Worm (Caenorhabditis elegans) whole organism, mixed stage, embryonic: ENCODE data around the gene cids-1.

ENCODE experiments used
- M03D4.4 ChIP-seq: sonication (generic microtip); optimal IDR thresholded peaks from 2 replicates; lab custom pipeline; 2017; ENCODE audit warnings: mild to moderate bottlenecking, missing genetic modification characterization, missing compliant biosample characterization
- bed-3 ChIP-seq: fragments of 200-800 bp; sonication (Bioruptor generic); optimal IDR thresholded peaks from 3 replicates; lab custom pipeline; 2018; ENCODE audit warnings: mild to moderate bottlenecking, missing genetic modification characterization, moderate library complexity, missing compliant biosample characterization
- blmp-1 ChIP-seq: fragments of 150-350 bp; optimal IDR thresholded peaks from 2 replicates; lab custom pipeline; 2014; ENCODE audit warnings: missing biosample characterization, missing genetic modification characterization
- ceh-39 ChIP-seq: fragments of 150-350 bp; optimal IDR thresholded peaks from 2 replicates; lab custom pipeline; 2014; ENCODE audit warnings: missing biosample characterization, missing genetic modification characterization
- ceh-83 ChIP-seq: fragments of 200-800 bp; sonication (Bioruptor generic); optimal IDR thresholded peaks from 2 replicates; lab custom pipeline; 2018; ENCODE audit warnings: mild to moderate bottlenecking, missing genetic modification characterization, missing compliant biosample characterization
- ces-1 ChIP-seq: fragments of 150-350 bp; optimal IDR thresholded peaks from 2 replicates; lab custom pipeline; 2014; ENCODE audit warnings: missing biosample characterization, missing genetic modification reagents, missing genetic modification characterization
- cnd-1 ChIP-seq: fragments of 200-800 bp; sonication (Bioruptor generic); optimal IDR thresholded peaks from 2 replicates; lab custom pipeline; 2018; ENCODE audit warnings: mild to moderate bottlenecking, missing genetic modification characterization, missing compliant biosample characterization
- drap-1 ChIP-seq: fragments of 200-800 bp; sonication (Bioruptor generic); optimal IDR thresholded peaks from 3 replicates; lab custom pipeline; 2018; ENCODE audit warnings: mild to moderate bottlenecking, missing genetic modification characterization, missing compliant biosample characterization
- elt-1 ChIP-seq: sonication (generic microtip); optimal IDR thresholded peaks from 2 replicates; lab custom pipeline; 2017; ENCODE audit warnings: missing genetic modification characterization, mild to moderate bottlenecking, missing compliant biosample characterization, antibody characterized with exemption, moderate library complexity, borderline replicate concordance; ENCODE audit not compliant: insufficient read depth
- elt-3 ChIP-seq: fragments of 150-350 bp; optimal IDR thresholded peaks from 2 replicates; lab custom pipeline; 2014; ENCODE audit warnings: missing biosample characterization, missing genetic modification characterization
- flh-1 ChIP-seq: fragments of 200-800 bp; sonication (Bioruptor generic); optimal IDR thresholded peaks from 2 replicates; lab custom pipeline; 2018; ENCODE audit warnings: mild to moderate bottlenecking, missing genetic modification characterization, moderate library complexity, missing compliant biosample characterization
- ham-2 ChIP-seq: fragments of 200-800 bp; sonication (Bioruptor generic); optimal IDR thresholded peaks from 2 replicates; lab custom pipeline; 2018; ENCODE audit warnings: mild to moderate bottlenecking, missing genetic modification characterization, missing compliant biosample characterization
- hlh-1 ChIP-seq: fragments of 150-350 bp; optimal IDR thresholded peaks from 2 replicates; lab custom pipeline; 2014; ENCODE audit warnings: missing biosample characterization, missing genetic modification reagents, missing genetic modification characterization
- lin-13 ChIP-seq: fragments of 150-350 bp; optimal IDR thresholded peaks from 2 replicates; lab custom pipeline; 2014; ENCODE audit warnings: missing biosample characterization, missing genetic modification characterization
- lin-32 ChIP-seq: fragments of 200-800 bp; sonication (Bioruptor generic); optimal IDR thresholded peaks from 2 replicates; lab custom pipeline; 2018; ENCODE audit warnings: mild to moderate bottlenecking, missing genetic modification characterization, missing compliant biosample characterization
- lsy-2 ChIP-seq: fragments of 150-350 bp; optimal IDR thresholded peaks from 2 replicates; lab custom pipeline; 2014; ENCODE audit warnings: missing biosample characterization, missing genetic modification characterization
- mab-5 ChIP-seq: fragments of 150-350 bp; optimal IDR thresholded peaks from 2 replicates; lab custom pipeline; 2014; ENCODE audit warnings: missing biosample characterization, missing genetic modification characterization
- mep-1 ChIP-seq: fragments of 150-350 bp; optimal IDR thresholded peaks from 2 replicates; lab custom pipeline; 2017; ENCODE audit warnings: missing biosample characterization, missing genetic modification reagents, missing genetic modification characterization, inconsistent platforms
- mls-2 ChIP-seq: sonication (generic microtip); optimal IDR thresholded peaks from 2 replicates; lab custom pipeline; 2016; ENCODE audit warnings: mild to moderate bottlenecking, missing genetic modification characterization, moderate library complexity, missing compliant biosample characterization
- nhr-12 ChIP-seq: fragments of 150-350 bp; optimal IDR thresholded peaks from 2 replicates; lab custom pipeline; 2014; ENCODE audit warnings: missing biosample characterization, missing genetic modification characterization
- nhr-237 ChIP-seq: fragments of 150-350 bp; optimal IDR thresholded peaks from 2 replicates; lab custom pipeline; 2014; ENCODE audit warnings: missing biosample characterization, missing genetic modification characterization
- nhr-28 ChIP-seq: fragments of 150-350 bp; optimal IDR thresholded peaks from 2 replicates; lab custom pipeline; 2014; ENCODE audit warnings: missing biosample characterization, missing genetic modification characterization
- nhr-76 ChIP-seq: sonication (generic microtip); optimal IDR thresholded peaks from 2 replicates; lab custom pipeline; 2017; ENCODE audit warnings: missing biosample characterization, missing genetic modification characterization
- pha-4 ChIP-seq: fragments of 150-350 bp; optimal IDR thresholded peaks from 2 replicates; lab custom pipeline; 2018; ENCODE audit warnings: missing biosample characterization, missing genetic modification reagents, missing genetic modification characterization
- sem-2 ChIP-seq: fragments of 200-800 bp; sonication (Bioruptor generic); optimal IDR thresholded peaks from 2 replicates; lab custom pipeline; 2018; ENCODE audit warnings: mild to moderate bottlenecking, missing genetic modification characterization, missing compliant biosample characterization
- snpc-4 ChIP-seq: fragments of 150-350 bp; optimal IDR thresholded peaks from 2 replicates; lab custom pipeline; 2014; ENCODE audit warnings: missing biosample characterization, missing genetic modification characterization
- sptf-1 ChIP-seq: sonication (generic microtip); optimal IDR thresholded peaks from 2 replicates; lab custom pipeline; 2017; ENCODE audit warnings: mild to moderate bottlenecking, missing genetic modification characterization, moderate library complexity, missing compliant biosample characterization
- tbx-8 ChIP-seq: fragments of 200-800 bp; sonication (Bioruptor generic); optimal IDR thresholded peaks from 2 replicates; lab custom pipeline; 2018; ENCODE audit warnings: mild to moderate bottlenecking, missing genetic modification characterization, moderate library complexity, missing compliant biosample characterization
- unc-120 ChIP-seq: sonication (generic microtip); optimal IDR thresholded peaks from 2 replicates; lab custom pipeline; 2017; ENCODE audit warnings: missing genetic modification characterization, missing compliant biosample characterization; ENCODE audit not compliant: poor library complexity, severe bottlenecking
- unc-39 ChIP-seq: fragments of 150-350 bp; optimal IDR thresholded peaks from 2 replicates; lab custom pipeline; 2014; ENCODE audit warnings: missing biosample characterization, missing genetic modification characterization
- unc-62 ChIP-seq: fragments of 150-350 bp; optimal IDR thresholded peaks from 2 replicates; lab custom pipeline; 2014; ENCODE audit warnings: missing biosample characterization, missing genetic modification reagents, missing genetic modification characterization
- zip-8 ChIP-seq: fragments of 150-350 bp; optimal IDR thresholded peaks from 2 replicates; lab custom pipeline; 2014; ENCODE audit warnings: missing biosample characterization, missing genetic modification characterization
- ztf-11 ChIP-seq: fragments of 150-350 bp; optimal IDR thresholded peaks from 2 replicates; lab custom pipeline; 2014; ENCODE audit warnings: missing biosample characterization, missing genetic modification characterization

cids-1 gene

DNA sequence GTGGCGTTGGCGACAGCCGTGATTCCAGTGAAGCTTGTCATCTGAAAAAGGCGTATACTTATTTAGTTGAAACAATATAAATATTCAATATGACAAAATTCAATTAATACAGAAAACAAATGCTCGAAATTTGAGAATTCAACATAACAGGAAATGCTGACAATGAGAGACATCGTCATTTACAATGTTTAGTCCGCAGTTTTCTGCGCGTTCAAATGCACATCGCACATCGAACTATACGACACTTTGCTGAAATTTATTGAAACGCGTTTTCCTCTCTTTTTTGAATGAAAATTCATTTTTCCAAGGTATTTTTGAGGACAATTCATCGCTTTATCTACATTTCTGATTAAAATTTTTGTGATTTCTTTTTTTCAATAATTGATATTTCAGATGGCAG, at the start of gene cids-1, which contains the start of gene pbs-6:
Gene cids-1, plus strand, starts transcription at position 394 of the 400 bp plus-strand sequence.
Gene pbs-6, minus strand, starts transcription at position 41 of the 400 bp plus-strand sequence.
- TF ChIP-seq lsy-2 (tag; lab: Kevin White, UChicago) (peak; percentile 6), mls-2 (tag; lab: Kevin White, UChicago) (no peak), ceh-83 (no peak), mep-1 (tag; lab: Kevin White, UChicago) (no peak), hlh-1 (tag; lab: Kevin White, UChicago) (peak; percentile 6), cnd-1 (tag; lab: Kevin White, UChicago) (no peak)

ce11 chrIII:8199060-8199459, 45.2 kb upstream of the cids-1 start:
- TF ChIP-seq hlh-1 (tag; lab: Kevin White, UChicago) = no peak
- TF ChIP-seq tbx-8 (GFP tag; lab: Kevin White, UChicago) = no peak
- no peak for TF ChIP-seq nhr-76 (tag; lab: Kevin White, UChicago)
- TF ChIP-seq snpc-4 = no peak
- no peak for TF ChIP-seq cnd-1 (tag; lab: Kevin White, UChicago)
- TF ChIP-seq nhr-12 = no peak
- no peak for TF ChIP-seq sem-2 (GFP tag; lab: Kevin White, UChicago)
- no peak for TF ChIP-seq nhr-237 (tag; lab: Kevin White, UChicago)
- TF ChIP-seq unc-39 (tag; lab: Kevin White, UChicago) = no peak
- TF ChIP-seq blmp-1 (tag; lab: Kevin White, UChicago) = no peak
- TF ChIP-seq elt-3 (tag; lab: Kevin White, UChicago) = no peak
- no peak for TF ChIP-seq nhr-28 (tag; lab: Kevin White, UChicago)
- TF ChIP-seq ham-2 (GFP tag; lab: Kevin White, UChicago) = no peak

ce11 chrIII:8201117-8201516, 43.1 kb upstream of the cids-1 start, which contains the start of gene unc-36:
unc-36 (minus strand) TSS chrIII:8201217.
- TF ChIP-seq mep-1 (tag; lab: Kevin White, UChicago) (no peak), lin-13 (tag; lab: Kevin White, UChicago) (no peak), pha-4 (no peak), mls-2 (tag; lab: Kevin White, UChicago) (no peak), drap-1 (no peak), snpc-4 (no peak), zip-8 (tag; lab: Kevin White, UChicago) (no peak), cnd-1 (tag; lab: Kevin White, UChicago) (no peak), nhr-28 (tag; lab: Kevin White, UChicago) (no peak), mab-5 (tag; lab: Kevin White, UChicago) (no peak)

- no peak for TF ChIP-seq snpc-4
- TF ChIP-seq unc-120 (tag; lab: Kevin White, UChicago) = peak; percentile 83
- no peak for TF ChIP-seq tbx-8 (GFP tag; lab: Kevin White, UChicago)
- peak; percentile 21 for TF ChIP-seq mab-5 (tag; lab: Kevin White, UChicago)
- TF ChIP-seq unc-62 (GFP tag; lab: Kevin White, UChicago) = peak; percentile 36
- TF ChIP-seq hlh-1 (tag; lab: Kevin White, UChicago) = peak; percentile 58
- no peak for TF ChIP-seq elt-3 (tag; lab: Kevin White, UChicago)
- TF ChIP-seq ces-1 = peak; percentile 62
Observed at ce11 chrIII:8201760-8202159, 42.5 kb upstream of the cids-1 start.

ce11 chrIII:8202754-8203153, 41.5 kb upstream of the cids-1 start, which contains the start of gene snb-5:
snb-5 (plus strand) TSS chrIII:8203054.
- no peak for TF ChIP-seq nhr-76 (tag; lab: Kevin White, UChicago)
- TF ChIP-seq flh-1 (GFP tag; lab: Kevin White, UChicago) = no peak
- no peak for TF ChIP-seq M03D4.4 (tag; lab: Kevin White, UChicago)
- TF ChIP-seq lsy-2 (tag; lab: Kevin White, UChicago) = no peak
- no peak for TF ChIP-seq unc-39 (tag; lab: Kevin White, UChicago)
- no peak for TF ChIP-seq tbx-8 (GFP tag; lab: Kevin White, UChicago)
- TF ChIP-seq nhr-28 (tag; lab: Kevin White, UChicago) = no peak
- TF ChIP-seq hlh-1 (tag; lab: Kevin White, UChicago) = no peak
- no peak for TF ChIP-seq elt-1

ce11 chrIII:8209775-8210174, 34.5 kb upstream of the cids-1 start, which contains the start of gene C30A5.10:
C30A5.10 (minus strand) TSS chrIII:8209875.
- TF ChIP-seq ceh-83 = no peak
- TF ChIP-seq mab-5 (tag; lab: Kevin White, UChicago) = no peak
- no peak for TF ChIP-seq cnd-1 (tag; lab: Kevin White, UChicago)
- no peak for TF ChIP-seq blmp-1 (tag; lab: Kevin White, UChicago)
- TF ChIP-seq lin-32 = no peak
- TF ChIP-seq elt-3 (tag; lab: Kevin White, UChicago) = no peak
- TF ChIP-seq sptf-1 (tag; lab: Kevin White, UChicago) = no peak
- no peak for TF ChIP-seq bed-3
- TF ChIP-seq ceh-39 (tag; lab: Kevin White, UChicago) = no peak
- TF ChIP-seq mls-2 (tag; lab: Kevin White, UChicago) = no peak
- no peak for TF ChIP-seq nhr-76 (tag; lab: Kevin White, UChicago)
- TF ChIP-seq M03D4.4 (tag; lab: Kevin White, UChicago) = no peak
- no peak for TF ChIP-seq drap-1
- TF ChIP-seq ztf-11 (tag; lab: Kevin White, UChicago) = no peak
- TF ChIP-seq mep-1 (tag; lab: Kevin White, UChicago) = no peak
- TF ChIP-seq nhr-28 (tag; lab: Kevin White, UChicago) = no peak
- no peak for TF ChIP-seq sem-2 (GFP tag; lab: Kevin White, UChicago)
